Worm (Caenorhabditis elegans): Measurements from ENCODE around the gene ribo-1.

Gene ribo-1

ce11 chrIV:6903575-6903974 is 6.9 kb upstream of the ribo-1 start, which contains the start of gene T22D1.5:
TSS of gene T22D1.5 (plus strand) at chrIV:6903950.
- TF ChIP-seq dpl-1 (GFP tag; optimal IDR thresholded peaks at IDR 0.05) (peak; percentile 57), bed-1 (GFP tag; IDR thresholded peaks at IDR 0.05) (no peak), C17E4.6 (GFP tag; IDR thresholded peaks at IDR 0.05) (0 out of 2 replicates have a peak, but pooled peaks have one; percentile 39), F57C9.4 (tag; optimal IDR thresholded peaks at IDR 0.05) (no peak), die-1 (tag; optimal IDR thresholded peaks at IDR 0.05) (no peak), ceh-91 (GFP tag; IDR thresholded peaks at IDR 0.05) (peak; percentile 69), xnd-1 (tag; optimal IDR thresholded peaks at IDR 0.05) (peak; percentile 92), sea-2 (GFP tag; IDR thresholded peaks at IDR 0.05) (no peak), bed-2 (GFP tag; IDR thresholded peaks at IDR 0.05) (no peak), lin-35 (GFP tag; optimal IDR thresholded peaks at IDR 0.05) (peak in 1 of 3 experiments; percentile 18), madf-3 (GFP tag; IDR thresholded peaks at IDR 0.05) (no peak), F33H1.4 (GFP tag; IDR thresholded peaks at IDR 0.05) (peak; percentile 93), lsl-1 (GFP tag; optimal IDR thresholded peaks at IDR 0.05) (peak; percentile 91), Y95B8A.8 (GFP tag; IDR thresholded peaks at IDR 0.05) (no peak), snpc-3.4 (tag; optimal IDR thresholded peaks at IDR 0.05) (peak; percentile 82), madf-6 (GFP tag; IDR thresholded peaks at IDR 0.05) (peak; percentile 97), D2030.7 (GFP tag; IDR thresholded peaks at IDR 0.05) (peak; percentile 86), K11D2.4 (GFP tag; IDR thresholded peaks at IDR 0.05) (no peak), snpc-4 (GFP tag; optimal IDR thresholded peaks at IDR 0.05) (peak; percentile 61), snpc-4 (tag; optimal IDR thresholded peaks at IDR 0.05) (peak in 3 of 4 experiments; percentile 70 to 83 (median 77)), snpc-1.1 (tag; optimal IDR thresholded peaks at IDR 0.05; ENCODE audit: insufficient read depth) (peak; percentile 50), F49E8.2 (tag; optimal IDR thresholded peaks at IDR 0.05; ENCODE audit: insufficient read depth) (peak; percentile 9), madf-8 (GFP tag; conservative IDR thresholded peaks at IDR 0.05) (peak; percentile 95), him-1 (tag; optimal IDR thresholded peaks at IDR 0.05) (peak; percentile 11), efl-1 (GFP tag; optimal IDR thresholded peaks at IDR 0.05) (peak; percentile 94), nfya-1 (tag; optimal IDR thresholded peaks at IDR 0.05; ENCODE audit: borderline replicate concordance, insufficient read depth) (no peak), Y56A3A.18 (GFP tag; IDR thresholded peaks at IDR 0.05) (no peak)

DNA sequence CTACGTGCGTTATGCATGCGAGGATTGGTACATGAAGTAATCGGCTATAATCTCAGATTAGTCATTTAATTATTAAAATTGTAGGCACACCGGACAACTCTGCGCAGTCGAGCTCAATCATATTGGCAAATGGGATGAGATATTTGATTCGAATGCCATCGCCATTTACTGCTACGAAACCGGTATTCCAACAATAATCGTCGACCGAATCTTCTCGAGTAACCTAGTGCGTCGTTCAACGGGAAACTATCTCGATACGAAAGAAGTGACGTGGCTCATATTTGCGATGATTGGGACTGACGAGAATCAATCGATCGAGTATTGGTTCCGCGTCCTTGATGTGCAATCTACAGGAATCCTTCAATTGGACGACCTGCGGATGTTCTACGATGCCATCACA is 5.9 kb upstream of the ribo-1 start:
- TF ChIP-seq lin-54 (GFP tag; optimal IDR thresholded peaks at IDR 0.05), result no peak
- TF ChIP-seq attf-5 (GFP tag; optimal IDR thresholded peaks at IDR 0.05), result no peak
- no peak for TF ChIP-seq F49E8.2 (tag; optimal IDR thresholded peaks at IDR 0.05; ENCODE audit: insufficient read depth)

ce11 chrIV:6905428-6905827 is 5.1 kb upstream of the ribo-1 start:
- no peak for TF ChIP-seq bed-1 (GFP tag; IDR thresholded peaks at IDR 0.05)
- TF ChIP-seq snpc-1.1 (tag; optimal IDR thresholded peaks at IDR 0.05; ENCODE audit: insufficient read depth), result peak; percentile 20
- peak; percentile 76; the same call in 1 of the 2 replicates for TF ChIP-seq Y95B8A.8 (GFP tag; IDR thresholded peaks at IDR 0.05)
- TF ChIP-seq Y53G8AR.9 (GFP tag; conservative IDR thresholded peaks at IDR 0.05), result 0 out of 2 replicates have a peak, but pooled peaks have one; percentile 62
- no peak for TF ChIP-seq attf-5 (GFP tag; optimal IDR thresholded peaks at IDR 0.05)
- TF ChIP-seq akir-1 (GFP tag; optimal IDR thresholded peaks at IDR 0.05), result no peak
- TF ChIP-seq nfya-2 (GFP tag; IDR thresholded peaks at IDR 0.05), result 0 out of 2 replicates have a peak, but pooled peaks have one; percentile 5
- no peak for TF ChIP-seq F57A8.1 (GFP tag; optimal IDR thresholded peaks at IDR 0.05)
- TF ChIP-seq F49E8.2 (tag; optimal IDR thresholded peaks at IDR 0.05; ENCODE audit: insufficient read depth), result peak; percentile 18
- TF ChIP-seq ztf-18 (tag; optimal IDR thresholded peaks at IDR 0.05), result no peak
- TF ChIP-seq athp-1 (tag; optimal IDR thresholded peaks at IDR 0.05), result peak; percentile 19
- TF ChIP-seq nhr-120 (GFP tag; IDR thresholded peaks at IDR 0.05), result no peak
- peak; percentile 47 for TF ChIP-seq madf-8 (GFP tag; conservative IDR thresholded peaks at IDR 0.05)
- no peak for TF ChIP-seq tbx-9 (tag; optimal IDR thresholded peaks at IDR 0.05; ENCODE audit: borderline replicate concordance)
- peak; percentile 77; the same call in 1 of the 2 replicates for TF ChIP-seq F39B2.1 (GFP tag; IDR thresholded peaks at IDR 0.05)
- no peak for TF ChIP-seq dpl-1 (GFP tag; optimal IDR thresholded peaks at IDR 0.05)
- TF ChIP-seq T07F8.4 (tag; optimal IDR thresholded peaks at IDR 0.05), result no peak
- peak; percentile 77 for TF ChIP-seq Y79H2A.3 (GFP tag; conservative IDR thresholded peaks at IDR 0.05)
- TF ChIP-seq dox-1 (GFP tag; IDR thresholded peaks at IDR 0.05), result no peak; the same call in 1 of the 2 replicates
- 0 out of 2 replicates have a peak, but pooled peaks have one; percentile 39 for TF ChIP-seq Y53F4B.3 (GFP tag; IDR thresholded peaks at IDR 0.05)
- no peak for TF ChIP-seq F52B5.7 (tag; optimal IDR thresholded peaks at IDR 0.05)
- TF ChIP-seq him-1 (tag; optimal IDR thresholded peaks at IDR 0.05), result no peak
- 0 out of 2 replicates have a peak, but pooled peaks have one; percentile 21 for TF ChIP-seq hsf-1 (GFP tag; IDR thresholded peaks at IDR 0.05)
- TF ChIP-seq D2030.7 (GFP tag; IDR thresholded peaks at IDR 0.05), result peak; percentile 46
- no peak for TF ChIP-seq xnd-1 (tag; optimal IDR thresholded peaks at IDR 0.05)
